Worm (Caenorhabditis elegans) whole organism, young adult: Measurements from ENCODE around the gene W09D6.4.
A peak's percentile ranks its signal among the peaks of the same experiment; 100 is the strongest.

Experiments
- B0019.2 ChIP-seq: fragments of 200-800 bp; sonication (Bioruptor generic); conservative IDR thresholded peaks from 2 replicates; pipeline ENCODE4 v1.3.6; 2022; ENCODE audit warnings: missing genetic modification reagents, missing genetic modification characterization, missing compliant biosample characterization
- B0336.3 ChIP-seq: fragments of 200-800 bp; sonication (Bioruptor generic); IDR thresholded peaks from 2 replicates; pipeline ENCODE4 v1.3.6; 2022; ENCODE audit warnings: missing genetic modification characterization, missing compliant biosample characterization
- C06A6.2 ChIP-seq: fragments of 200-800 bp; sonication (Bioruptor generic); conservative IDR thresholded peaks from 2 replicates; pipeline ENCODE4 v1.3.6; 2022; ENCODE audit warnings: missing genetic modification characterization, missing compliant biosample characterization
- C17E4.6 ChIP-seq: fragments of 200-800 bp; sonication (Bioruptor generic); IDR thresholded peaks from 2 replicates; pipeline ENCODE4 v1.3.6; 2022; ENCODE audit warnings: missing genetic modification reagents, missing genetic modification characterization, missing compliant biosample characterization
- F22D6.2 ChIP-seq: sonication (generic microtip); optimal IDR thresholded peaks from 2 replicates; lab custom pipeline; 2016; ENCODE audit warnings: mild to moderate bottlenecking, missing genetic modification characterization, missing compliant biosample characterization
- F39B2.1 ChIP-seq: fragments of 200-800 bp; sonication (Bioruptor generic); IDR thresholded peaks from 2 replicates; pipeline ENCODE4 v1.3.6; 2022; ENCODE audit warnings: missing genetic modification reagents, missing genetic modification characterization, missing compliant biosample characterization
- F52B5.7 ChIP-seq: sonication (generic microtip); optimal IDR thresholded peaks from 2 replicates; lab custom pipeline; 2016; ENCODE audit warnings: mild to moderate bottlenecking, missing genetic modification characterization, missing compliant biosample characterization
- F57A8.1 ChIP-seq: fragments of 200-800 bp; sonication (Bioruptor generic); optimal IDR thresholded peaks from 2 replicates; lab custom pipeline; 2018; ENCODE audit warnings: mild to moderate bottlenecking, missing genetic modification characterization, moderate library complexity, missing compliant biosample characterization
- Y53G8AR.9 ChIP-seq: fragments of 200-800 bp; sonication (Bioruptor generic); conservative IDR thresholded peaks from 2 replicates; pipeline ENCODE4 v1.3.6; 2022; ENCODE audit warnings: missing genetic modification reagents, missing genetic modification characterization, missing compliant biosample characterization
- Y56A3A.18 ChIP-seq: fragments of 200-800 bp; sonication (Bioruptor generic); IDR thresholded peaks from 2 replicates; pipeline ENCODE4 v1.3.6; 2022; ENCODE audit warnings: missing genetic modification reagents, missing genetic modification characterization, missing compliant biosample characterization
- Y79H2A.3 ChIP-seq: fragments of 200-800 bp; sonication (Bioruptor generic); conservative IDR thresholded peaks from 2 replicates; pipeline ENCODE4 v1.3.6; 2022; ENCODE audit warnings: missing genetic modification reagents, missing genetic modification characterization, missing compliant biosample characterization
- Y95B8A.8 ChIP-seq: fragments of 200-800 bp; sonication (Bioruptor generic); IDR thresholded peaks from 2 replicates; pipeline ENCODE4 v1.3.6; 2022; ENCODE audit warnings: missing genetic modification reagents, missing genetic modification characterization, missing compliant biosample characterization
- ZK185.1 ChIP-seq: sonication (generic microtip); optimal IDR thresholded peaks from 2 replicates; lab custom pipeline; 2016; ENCODE audit warnings: mild to moderate bottlenecking, missing genetic modification characterization, missing compliant biosample characterization; ENCODE audit not compliant: poor library complexity, severe bottlenecking
- ama-1 ChIP-seq, 3 experiments: fragments of 150-350 bp in 1 of 3; sonication (generic microtip) in 2 of 3; optimal IDR thresholded peaks; 2 replicates each; lab custom pipeline; 2014 to 2018; ENCODE audit warnings: missing biosample characterization in 2 of 3, missing genetic modification characterization in 2 of 3, missing genetic modification reagents in 2 of 3
- attf-3 ChIP-seq: fragments of 200-800 bp; sonication (Bioruptor generic); conservative IDR thresholded peaks from 2 replicates; pipeline ENCODE4 v1.3.6; 2022; ENCODE audit warnings: missing genetic modification reagents, missing genetic modification characterization, missing compliant biosample characterization
- attf-6 ChIP-seq: fragments of 200-800 bp; sonication (Bioruptor generic); IDR thresholded peaks from 2 replicates; pipeline ENCODE4 v1.3.6; 2022; ENCODE audit warnings: missing genetic modification reagents, missing genetic modification characterization, missing compliant biosample characterization
- bed-1 ChIP-seq: fragments of 200-800 bp; sonication (Bioruptor generic); IDR thresholded peaks from 2 replicates; pipeline ENCODE4 v1.3.6; 2022; ENCODE audit warnings: missing genetic modification reagents, missing genetic modification characterization, missing compliant biosample characterization
- bed-2 ChIP-seq: fragments of 200-800 bp; sonication (Bioruptor generic); IDR thresholded peaks from 2 replicates; pipeline ENCODE4 v1.3.6; 2022; ENCODE audit warnings: missing genetic modification reagents, missing genetic modification characterization, missing compliant biosample characterization
- ceh-100 ChIP-seq: fragments of 200-800 bp; sonication (Bioruptor generic); IDR thresholded peaks from 2 replicates; pipeline ENCODE4 v1.3.6; 2022; ENCODE audit warnings: missing genetic modification reagents, missing genetic modification characterization, missing compliant biosample characterization
- ceh-58 ChIP-seq: fragments of 200-800 bp; sonication (Bioruptor generic); IDR thresholded peaks from 2 replicates; pipeline ENCODE4 v1.3.6; 2022; ENCODE audit warnings: missing genetic modification characterization, missing compliant biosample characterization
- egrh-3 ChIP-seq: fragments of 200-800 bp; sonication (Bioruptor generic); IDR thresholded peaks from 2 replicates; pipeline ENCODE4 v1.3.6; 2022; ENCODE audit warnings: missing genetic modification reagents, missing genetic modification characterization, missing compliant biosample characterization
- gei-17 ChIP-seq: fragments of 200-800 bp; sonication (Bioruptor generic); optimal IDR thresholded peaks from 2 replicates; lab custom pipeline; 2018; ENCODE audit warnings: mild to moderate bottlenecking, missing genetic modification characterization, missing compliant biosample characterization
- hlh-26 ChIP-seq: fragments of 200-800 bp; sonication (Bioruptor generic); conservative IDR thresholded peaks from 2 replicates; pipeline ENCODE4 v1.3.6; 2022; ENCODE audit warnings: missing genetic modification reagents, missing genetic modification characterization, missing compliant biosample characterization
- hmg-1.2 ChIP-seq: fragments of 200-800 bp; sonication (Bioruptor generic); IDR thresholded peaks from 2 replicates; pipeline ENCODE4 v1.3.6; 2022; ENCODE audit warnings: missing genetic modification reagents, missing genetic modification characterization, missing compliant biosample characterization
- let-526 ChIP-seq: fragments of 200-800 bp; sonication (Bioruptor generic); IDR thresholded peaks from 2 replicates; pipeline ENCODE4 v1.3.6; 2022; ENCODE audit warnings: missing genetic modification reagents, missing genetic modification characterization, missing compliant biosample characterization
- lin-35 ChIP-seq, 3 experiments: fragments of 150-350 bp in 2 of 3; sonication (generic microtip) in 1 of 3; optimal IDR thresholded peaks; 2 replicates each; lab custom pipeline; 2014 to 2018; ENCODE audit warnings: missing biosample characterization in 3 of 3, missing genetic modification characterization in 3 of 3, missing genetic modification reagents in 3 of 3
- lin-40 ChIP-seq: sonication (generic microtip); optimal IDR thresholded peaks from 2 replicates; lab custom pipeline; 2016; ENCODE audit warnings: missing genetic modification characterization, mild to moderate bottlenecking, missing compliant biosample characterization, missing genotype, missing genetic modification reagents
- lsl-1 ChIP-seq: fragments of 200-800 bp; sonication (Bioruptor generic); optimal IDR thresholded peaks from 2 replicates; lab custom pipeline; 2018; ENCODE audit warnings: mild to moderate bottlenecking, missing genetic modification characterization, moderate library complexity, missing compliant biosample characterization
- madf-10 ChIP-seq: sonication (generic microtip); optimal IDR thresholded peaks from 2 replicates; lab custom pipeline; 2016; ENCODE audit warnings: mild to moderate bottlenecking, missing genetic modification characterization, missing compliant biosample characterization
- madf-6 ChIP-seq: fragments of 200-800 bp; sonication (Bioruptor generic); IDR thresholded peaks from 2 replicates; pipeline ENCODE4 v1.3.6; 2022; ENCODE audit warnings: missing genetic modification reagents, missing genetic modification characterization, missing compliant biosample characterization
- madf-8 ChIP-seq: fragments of 200-800 bp; sonication (Bioruptor generic); conservative IDR thresholded peaks from 2 replicates; pipeline ENCODE4 v1.3.6; 2022; ENCODE audit warnings: missing genetic modification reagents, missing genetic modification characterization, missing compliant biosample characterization
- nfya-1 ChIP-seq: sonication (generic microtip); optimal IDR thresholded peaks from 2 replicates; lab custom pipeline; 2017; ENCODE audit warnings: antibody characterized with exemption, missing compliant biosample characterization, missing genetic modification characterization, borderline replicate concordance; ENCODE audit not compliant: insufficient read depth
- nfyb-1 ChIP-seq: fragments of 200-800 bp; sonication (Bioruptor generic); IDR thresholded peaks from 2 replicates; pipeline ENCODE4 v1.3.6; 2022; ENCODE audit warnings: missing genetic modification reagents, missing genetic modification characterization, missing compliant biosample characterization
- nhr-120 ChIP-seq: fragments of 200-800 bp; sonication (Bioruptor generic); IDR thresholded peaks from 2 replicates; pipeline ENCODE4 v1.3.6; 2022; ENCODE audit warnings: missing genetic modification characterization, missing compliant biosample characterization
- nhr-179 ChIP-seq: sonication (generic microtip); optimal IDR thresholded peaks from 2 replicates; lab custom pipeline; 2016; ENCODE audit warnings: mild to moderate bottlenecking, missing genetic modification characterization, missing compliant biosample characterization
- nhr-90 ChIP-seq: sonication (generic microtip); optimal IDR thresholded peaks from 2 replicates; lab custom pipeline; 2016; ENCODE audit warnings: missing genotype, mild to moderate bottlenecking, missing genetic modification characterization, missing compliant biosample characterization
- rcor-1 ChIP-seq: fragments of 200-800 bp; sonication (Bioruptor generic); IDR thresholded peaks from 2 replicates; pipeline ENCODE4 v1.3.6; 2022; ENCODE audit warnings: missing genetic modification reagents, missing genetic modification characterization, missing compliant biosample characterization
- repo-1 ChIP-seq: sonication (generic microtip); optimal IDR thresholded peaks from 2 replicates; lab custom pipeline; 2017; ENCODE audit warnings: mild to moderate bottlenecking, missing genetic modification characterization, missing compliant biosample characterization
- snpc-1.1 ChIP-seq: sonication (generic microtip); optimal IDR thresholded peaks from 2 replicates; lab custom pipeline; 2017; ENCODE audit warnings: missing genetic modification characterization, mild to moderate bottlenecking, missing compliant biosample characterization, antibody characterized with exemption, moderate library complexity, missing genotype, missing genetic modification reagents; ENCODE audit not compliant: insufficient read depth
- snpc-3.4 ChIP-seq: sonication (generic microtip); optimal IDR thresholded peaks from 2 replicates; lab custom pipeline; 2017; ENCODE audit warnings: missing genetic modification characterization, mild to moderate bottlenecking, missing compliant biosample characterization, antibody characterized with exemption, moderate library complexity, missing genotype, missing genetic modification reagents
- tbp1 ChIP-seq: fragments of 200-800 bp; sonication (Bioruptor generic); optimal IDR thresholded peaks from 2 replicates; lab custom pipeline; 2018; ENCODE audit warnings: mild to moderate bottlenecking, missing genetic modification characterization, missing compliant biosample characterization
- tbx-9 ChIP-seq: sonication (generic microtip); optimal IDR thresholded peaks from 2 replicates; lab custom pipeline; 2016; ENCODE audit warnings: borderline replicate concordance, missing genetic modification characterization, inconsistent platforms, missing compliant biosample characterization
- tlf-1 ChIP-seq: fragments of 200-800 bp; sonication (Bioruptor generic); optimal IDR thresholded peaks from 2 replicates; lab custom pipeline; 2018; ENCODE audit warnings: mild to moderate bottlenecking, missing genetic modification characterization, missing compliant biosample characterization
- xnd-1 ChIP-seq: sonication (generic microtip); optimal IDR thresholded peaks from 2 replicates; lab custom pipeline; 2016; ENCODE audit warnings: missing genotype, missing genetic modification reagents, missing genetic modification characterization, missing compliant biosample characterization
- ztf-18 ChIP-seq: sonication (generic microtip); optimal IDR thresholded peaks from 2 replicates; lab custom pipeline; 2016; ENCODE audit warnings: missing genotype, mild to moderate bottlenecking, missing genetic modification characterization, missing compliant biosample characterization
- ztf-28 ChIP-seq: fragments of 200-800 bp; sonication (Bioruptor generic); IDR thresholded peaks from 2 replicates; pipeline ENCODE4 v1.3.6; 2022; ENCODE audit warnings: missing genetic modification reagents, missing genetic modification characterization, missing compliant biosample characterization

W09D6.4 gene

ce11 chrIII:11090112-11090648, 10.6 kb downstream of the W09D6.4 start (continued):
- TF ChIP-seq tbx-9 (tag; lab: Kevin White, UChicago) = no peak
- TF ChIP-seq B0019.2 (GFP tag; lab: Robert Waterston, UW) = no peak
- TF ChIP-seq tlf-1 (GFP tag; lab: Kevin White, UChicago) = peak; percentile 62
- peak; percentile 69; the same call in 1 of the 2 replicates for TF ChIP-seq Y95B8A.8
- peak; percentile 75 for TF ChIP-seq repo-1 (tag; lab: Kevin White, UChicago)
- TF ChIP-seq let-526 = no peak
- peak; percentile 36 for TF ChIP-seq ZK185.1 (tag; lab: Kevin White, UChicago)
- peak; percentile 71 for TF ChIP-seq madf-6 (GFP tag; lab: Robert Waterston, UW)
- peak; percentile 54; the same call in 1 of the 2 replicates for TF ChIP-seq Y53G8AR.9 (GFP tag; lab: Robert Waterston, UW)
- TF ChIP-seq ceh-58 = 0 out of 2 replicates have a peak, but pooled peaks have one; percentile 27
- no peak for TF ChIP-seq bed-2
- TF ChIP-seq lin-35 (GFP tag; optimal IDR thresholded peaks at IDR 0.05; lab: Kevin White, UChicago) = peak in 1 of 3 experiments; percentile 30
- TF ChIP-seq F39B2.1 (GFP tag; lab: Robert Waterston, UW) = no peak
- peak; percentile 38; the same call in 1 of the 2 replicates for TF ChIP-seq C06A6.2 (GFP tag; lab: Robert Waterston, UW)
- no peak for TF ChIP-seq nhr-90 (tag; lab: Kevin White, UChicago)
- TF ChIP-seq lsl-1 (GFP tag; lab: Kevin White, UChicago) = peak; percentile 56
- TF ChIP-seq nhr-120 (GFP tag; lab: Robert Waterston, UW) = no peak
- peak; percentile 68 for TF ChIP-seq nfyb-1
- peak; percentile 96 for TF ChIP-seq attf-6
- no peak for TF ChIP-seq hlh-26 (GFP tag; lab: Robert Waterston, UW)
- TF ChIP-seq ztf-18 (tag; lab: Kevin White, UChicago) = peak; percentile 2
- peak; percentile 93 for TF ChIP-seq hmg-1.2
- no peak for TF ChIP-seq F22D6.2 (tag; lab: Kevin White, UChicago)
- peak; percentile 98 for TF ChIP-seq snpc-1.1 (tag; lab: Kevin White, UChicago)
- peak; percentile 97 for TF ChIP-seq snpc-3.4
- TF ChIP-seq xnd-1 (tag; lab: Kevin White, UChicago) = peak; percentile 28
- TF ChIP-seq egrh-3 = no peak
- TF ChIP-seq Y56A3A.18 (GFP tag; lab: Robert Waterston, UW) = peak; percentile 57; the same call in 1 of the 2 replicates
- no peak; the same call in 1 of the 2 replicates for TF ChIP-seq ztf-28 (GFP tag; lab: Robert Waterston, UW)
- TF ChIP-seq ama-1 (optimal IDR thresholded peaks at IDR 0.05; lab: Kevin White, UChicago) = peak; percentile 97
- TF ChIP-seq ama-1 (GFP tag; optimal IDR thresholded peaks at IDR 0.05; lab: Kevin White, UChicago) = no peak
- TF ChIP-seq nhr-179 (tag; lab: Kevin White, UChicago) = no peak
- TF ChIP-seq Y79H2A.3 = 0 out of 2 replicates have a peak, but pooled peaks have one; percentile 42
- TF ChIP-seq lin-40 (tag; lab: Kevin White, UChicago) = peak; percentile 24
- TF ChIP-seq attf-3 = no peak
- no peak for TF ChIP-seq madf-10
- TF ChIP-seq gei-17 (GFP tag; lab: Kevin White, UChicago) = peak; percentile 51
- TF ChIP-seq C17E4.6 (GFP tag; lab: Robert Waterston, UW) = peak; percentile 62; the same call in 1 of the 2 replicates
- TF ChIP-seq rcor-1 (GFP tag; lab: Robert Waterston, UW) = peak; percentile 75
- peak; percentile 90 for TF ChIP-seq ceh-100 (GFP tag; lab: Robert Waterston, UW)
- TF ChIP-seq bed-1 (GFP tag; lab: Robert Waterston, UW) = no peak
- peak; percentile 82 for TF ChIP-seq F52B5.7 (tag; lab: Kevin White, UChicago)
- TF ChIP-seq tbp1 (GFP tag; lab: Kevin White, UChicago) = peak; percentile 78
- peak; percentile 64; the same call in 1 of the 2 replicates for TF ChIP-seq B0336.3 (GFP tag; lab: Robert Waterston, UW)
- peak; percentile 56 for TF ChIP-seq madf-8 (GFP tag; lab: Robert Waterston, UW)
- TF ChIP-seq F57A8.1 (GFP tag; lab: Kevin White, UChicago) = no peak
- TF ChIP-seq nfya-1 = no peak
